Worm (Caenorhabditis elegans) whole organism, mixed stage, embryonic: ENCODE results near the gene DC2.5.
A peak's percentile ranks its signal among the peaks of the same experiment; 100 is the strongest.

Experiments
- bed-3 ChIP-seq: fragments of 200-800 bp; sonication (Bioruptor generic); optimal IDR thresholded peaks from 3 replicates; lab custom pipeline; 2018; ENCODE audit warnings: mild to moderate bottlenecking, missing genetic modification characterization, moderate library complexity, missing compliant biosample characterization
- blmp-1 ChIP-seq: fragments of 150-350 bp; optimal IDR thresholded peaks from 2 replicates; lab custom pipeline; 2014; ENCODE audit warnings: missing biosample characterization, missing genetic modification characterization
- ceh-39 ChIP-seq: fragments of 150-350 bp; optimal IDR thresholded peaks from 2 replicates; lab custom pipeline; 2014; ENCODE audit warnings: missing biosample characterization, missing genetic modification characterization
- ceh-43 ChIP-seq: fragments of 200-800 bp; sonication (Bioruptor generic); optimal IDR thresholded peaks from 2 replicates; lab custom pipeline; 2018; ENCODE audit warnings: mild to moderate bottlenecking, missing genetic modification characterization, moderate library complexity, missing compliant biosample characterization
- ceh-83 ChIP-seq: fragments of 200-800 bp; sonication (Bioruptor generic); optimal IDR thresholded peaks from 2 replicates; lab custom pipeline; 2018; ENCODE audit warnings: mild to moderate bottlenecking, missing genetic modification characterization, missing compliant biosample characterization
- ces-1 ChIP-seq: fragments of 150-350 bp; optimal IDR thresholded peaks from 2 replicates; lab custom pipeline; 2014; ENCODE audit warnings: missing biosample characterization, missing genetic modification reagents, missing genetic modification characterization
- cnd-1 ChIP-seq: fragments of 200-800 bp; sonication (Bioruptor generic); optimal IDR thresholded peaks from 2 replicates; lab custom pipeline; 2018; ENCODE audit warnings: mild to moderate bottlenecking, missing genetic modification characterization, missing compliant biosample characterization
- drap-1 ChIP-seq: fragments of 200-800 bp; sonication (Bioruptor generic); optimal IDR thresholded peaks from 3 replicates; lab custom pipeline; 2018; ENCODE audit warnings: mild to moderate bottlenecking, missing genetic modification characterization, missing compliant biosample characterization
- elt-1 ChIP-seq: sonication (generic microtip); optimal IDR thresholded peaks from 2 replicates; lab custom pipeline; 2017; ENCODE audit warnings: missing genetic modification characterization, mild to moderate bottlenecking, missing compliant biosample characterization, antibody characterized with exemption, moderate library complexity, borderline replicate concordance; ENCODE audit not compliant: insufficient read depth
- elt-3 ChIP-seq: fragments of 150-350 bp; optimal IDR thresholded peaks from 2 replicates; lab custom pipeline; 2014; ENCODE audit warnings: missing biosample characterization, missing genetic modification characterization
- flh-1 ChIP-seq: fragments of 200-800 bp; sonication (Bioruptor generic); optimal IDR thresholded peaks from 2 replicates; lab custom pipeline; 2018; ENCODE audit warnings: mild to moderate bottlenecking, missing genetic modification characterization, moderate library complexity, missing compliant biosample characterization
- ham-2 ChIP-seq: fragments of 200-800 bp; sonication (Bioruptor generic); optimal IDR thresholded peaks from 2 replicates; lab custom pipeline; 2018; ENCODE audit warnings: mild to moderate bottlenecking, missing genetic modification characterization, missing compliant biosample characterization
- hlh-1 ChIP-seq: fragments of 150-350 bp; optimal IDR thresholded peaks from 2 replicates; lab custom pipeline; 2014; ENCODE audit warnings: missing biosample characterization, missing genetic modification reagents, missing genetic modification characterization
- lin-13 ChIP-seq: fragments of 150-350 bp; optimal IDR thresholded peaks from 2 replicates; lab custom pipeline; 2014; ENCODE audit warnings: missing biosample characterization, missing genetic modification characterization
- lin-32 ChIP-seq: fragments of 200-800 bp; sonication (Bioruptor generic); optimal IDR thresholded peaks from 2 replicates; lab custom pipeline; 2018; ENCODE audit warnings: mild to moderate bottlenecking, missing genetic modification characterization, missing compliant biosample characterization
- lsy-2 ChIP-seq: fragments of 150-350 bp; optimal IDR thresholded peaks from 2 replicates; lab custom pipeline; 2014; ENCODE audit warnings: missing biosample characterization, missing genetic modification characterization
- mab-5 ChIP-seq: fragments of 150-350 bp; optimal IDR thresholded peaks from 2 replicates; lab custom pipeline; 2014; ENCODE audit warnings: missing biosample characterization, missing genetic modification characterization
- mep-1 ChIP-seq: fragments of 150-350 bp; optimal IDR thresholded peaks from 2 replicates; lab custom pipeline; 2017; ENCODE audit warnings: missing biosample characterization, missing genetic modification reagents, missing genetic modification characterization, inconsistent platforms
- mls-2 ChIP-seq: sonication (generic microtip); optimal IDR thresholded peaks from 2 replicates; lab custom pipeline; 2016; ENCODE audit warnings: mild to moderate bottlenecking, missing genetic modification characterization, moderate library complexity, missing compliant biosample characterization
- nhr-237 ChIP-seq: fragments of 150-350 bp; optimal IDR thresholded peaks from 2 replicates; lab custom pipeline; 2014; ENCODE audit warnings: missing biosample characterization, missing genetic modification characterization
- nhr-28 ChIP-seq: fragments of 150-350 bp; optimal IDR thresholded peaks from 2 replicates; lab custom pipeline; 2014; ENCODE audit warnings: missing biosample characterization, missing genetic modification characterization
- nhr-76 ChIP-seq: sonication (generic microtip); optimal IDR thresholded peaks from 2 replicates; lab custom pipeline; 2017; ENCODE audit warnings: missing biosample characterization, missing genetic modification characterization
- pha-4 ChIP-seq: fragments of 150-350 bp; optimal IDR thresholded peaks from 2 replicates; lab custom pipeline; 2018; ENCODE audit warnings: missing biosample characterization, missing genetic modification reagents, missing genetic modification characterization
- sem-2 ChIP-seq: fragments of 200-800 bp; sonication (Bioruptor generic); optimal IDR thresholded peaks from 2 replicates; lab custom pipeline; 2018; ENCODE audit warnings: mild to moderate bottlenecking, missing genetic modification characterization, missing compliant biosample characterization
- snpc-4 ChIP-seq: fragments of 150-350 bp; optimal IDR thresholded peaks from 2 replicates; lab custom pipeline; 2014; ENCODE audit warnings: missing biosample characterization, missing genetic modification characterization
- sptf-1 ChIP-seq: sonication (generic microtip); optimal IDR thresholded peaks from 2 replicates; lab custom pipeline; 2017; ENCODE audit warnings: mild to moderate bottlenecking, missing genetic modification characterization, moderate library complexity, missing compliant biosample characterization
- tbx-8 ChIP-seq: fragments of 200-800 bp; sonication (Bioruptor generic); optimal IDR thresholded peaks from 2 replicates; lab custom pipeline; 2018; ENCODE audit warnings: mild to moderate bottlenecking, missing genetic modification characterization, moderate library complexity, missing compliant biosample characterization
- unc-120 ChIP-seq: sonication (generic microtip); optimal IDR thresholded peaks from 2 replicates; lab custom pipeline; 2017; ENCODE audit warnings: missing genetic modification characterization, missing compliant biosample characterization; ENCODE audit not compliant: poor library complexity, severe bottlenecking
- unc-39 ChIP-seq: fragments of 150-350 bp; optimal IDR thresholded peaks from 2 replicates; lab custom pipeline; 2014; ENCODE audit warnings: missing biosample characterization, missing genetic modification characterization
- unc-62 ChIP-seq: fragments of 150-350 bp; optimal IDR thresholded peaks from 2 replicates; lab custom pipeline; 2014; ENCODE audit warnings: missing biosample characterization, missing genetic modification reagents, missing genetic modification characterization
- zip-8 ChIP-seq: fragments of 150-350 bp; optimal IDR thresholded peaks from 2 replicates; lab custom pipeline; 2014; ENCODE audit warnings: missing biosample characterization, missing genetic modification characterization
- ztf-11 ChIP-seq: fragments of 150-350 bp; optimal IDR thresholded peaks from 2 replicates; lab custom pipeline; 2014; ENCODE audit warnings: missing biosample characterization, missing genetic modification characterization

Gene DC2.5

ce11 chrV:237012-237411 lies 24.4 kb upstream of the DC2.5 start:
- TF ChIP-seq sem-2 (no peak), snpc-4 (tag; lab: Kevin White, UChicago) (no peak), drap-1 (no peak), ceh-39 (tag; lab: Kevin White, UChicago) (no peak), ztf-11 (no peak), ces-1 (no peak), lsy-2 (no peak), nhr-237 (tag; lab: Kevin White, UChicago) (no peak)

DNA sequence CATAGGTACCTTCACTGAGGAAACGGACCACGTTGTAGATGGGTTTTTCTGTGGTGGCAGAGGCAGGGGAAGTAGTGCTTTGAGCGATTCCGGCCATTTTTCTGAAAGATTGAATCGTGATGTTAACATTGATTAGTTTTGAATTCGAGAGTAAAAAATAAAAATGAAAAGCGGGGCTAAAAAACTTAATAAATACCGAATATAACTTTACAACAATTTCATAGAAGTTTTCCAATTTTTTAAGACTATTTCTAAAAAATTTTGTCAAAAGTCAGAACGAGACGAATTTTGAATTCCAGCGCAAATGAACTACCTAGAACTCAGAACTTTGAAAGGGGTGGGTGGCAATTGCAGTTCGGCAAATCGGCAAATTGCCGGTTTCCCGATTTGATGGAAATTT lies 22.0 kb upstream of the DC2.5 start, which contains the start of gene kin-33:
TSS of gene kin-33 (minus strand) at position 101 of the 400 bp plus-strand sequence.
- TF ChIP-seq bed-3 (no peak), hlh-1 (no peak), elt-1 (tag; lab: Kevin White, UChicago) (no peak), nhr-28 (tag; lab: Kevin White, UChicago) (no peak), snpc-4 (tag; lab: Kevin White, UChicago) (no peak), pha-4 (tag; lab: Kevin White, UChicago) (no peak), flh-1 (GFP tag; lab: Kevin White, UChicago) (no peak), cnd-1 (no peak), unc-62 (no peak), tbx-8 (no peak), ham-2 (GFP tag; lab: Kevin White, UChicago) (no peak)

ce11 chrV:222008-222407 lies 9.4 kb upstream of the DC2.5 start:
- peak; percentile 91 for TF ChIP-seq zip-8

ce11 chrV:219632-220031 lies 7.0 kb upstream of the DC2.5 start, which contains the start of gene srh-80:
TSS of gene srh-80 (plus strand) at chrV:219932.
- TF ChIP-seq mep-1 (no peak), ceh-39 (tag; lab: Kevin White, UChicago) (no peak), lsy-2 (no peak), snpc-4 (tag; lab: Kevin White, UChicago) (no peak), unc-62 (no peak), sptf-1 (tag; lab: Kevin White, UChicago) (no peak), unc-120 (tag; lab: Kevin White, UChicago) (no peak), bed-3 (no peak), lin-13 (tag; lab: Kevin White, UChicago) (no peak), sem-2 (no peak), mls-2 (tag; lab: Kevin White, UChicago) (no peak), unc-39 (tag; lab: Kevin White, UChicago) (no peak), cnd-1 (no peak), tbx-8 (no peak), nhr-28 (tag; lab: Kevin White, UChicago) (no peak), ceh-83 (GFP tag; lab: Kevin White, UChicago) (no peak), ceh-43 (GFP tag; lab: Kevin White, UChicago) (no peak), ztf-11 (no peak)

DNA sequence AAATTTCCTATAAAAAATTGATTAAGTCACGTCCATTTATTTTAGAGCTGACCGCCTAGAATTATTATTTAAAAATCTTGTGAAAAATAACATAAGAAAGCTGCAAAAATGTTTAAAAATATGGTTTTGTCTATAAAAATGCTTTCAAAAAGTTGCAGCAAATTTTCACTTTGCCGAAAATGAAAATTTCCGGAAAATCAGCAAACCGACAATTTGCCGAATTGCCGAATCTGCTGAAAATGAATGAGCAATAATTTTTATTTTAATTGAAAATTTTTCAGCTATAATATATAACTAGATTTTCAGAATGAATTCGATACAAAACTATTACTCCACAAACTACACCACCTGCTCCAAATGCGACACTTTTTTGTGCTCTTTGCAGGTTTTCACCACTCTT lies 4.3 kb upstream of the DC2.5 start, which contains the start of gene srh-78:
TSS of gene srh-78 (plus strand) at position 301 of the 400 bp plus-strand sequence.
- TF ChIP-seq nhr-76 (tag; lab: Kevin White, UChicago) (no peak), sem-2 (no peak), flh-1 (GFP tag; lab: Kevin White, UChicago) (no peak), elt-1 (tag; lab: Kevin White, UChicago) (no peak), zip-8 (no peak), ceh-83 (GFP tag; lab: Kevin White, UChicago) (no peak), elt-3 (tag; lab: Kevin White, UChicago) (no peak)

ce11 chrV:215697-216096 lies 3.1 kb upstream of the DC2.5 start:
- TF ChIP-seq blmp-1 (tag; lab: Kevin White, UChicago) (no peak), sem-2 (no peak), mep-1 (no peak), pha-4 (tag; lab: Kevin White, UChicago) (no peak), cnd-1 (no peak), lsy-2 (no peak), lin-13 (tag; lab: Kevin White, UChicago) (no peak), ztf-11 (no peak), mab-5 (no peak), lin-32 (GFP tag; lab: Kevin White, UChicago) (no peak), ceh-43 (GFP tag; lab: Kevin White, UChicago) (no peak), unc-120 (tag; lab: Kevin White, UChicago) (no peak)
